Worm (Caenorhabditis elegans): Measurements from ENCODE around the gene F26C11.4.

DNA sequence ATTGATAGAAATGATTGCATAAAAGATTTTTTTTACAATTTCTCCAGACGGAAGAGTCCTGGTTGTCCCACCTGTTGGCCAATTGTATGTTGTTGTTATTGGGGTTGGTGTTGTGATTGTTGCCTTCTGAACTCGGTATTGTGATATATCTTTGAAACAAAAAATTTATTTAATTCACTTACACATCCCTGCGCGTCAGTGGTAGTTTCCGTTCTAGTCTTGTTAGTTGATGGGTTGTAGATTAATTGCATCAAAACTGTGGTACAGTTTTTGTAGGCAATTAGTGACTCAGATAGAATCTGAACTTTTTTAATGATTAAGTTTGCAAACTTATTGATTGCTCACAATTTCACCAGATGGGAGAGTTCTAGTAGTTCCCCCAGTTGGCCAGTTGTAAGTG, 11.6 kb downstream of the F26C11.4 start:
- no peak for TF ChIP-seq fos-1 (tag; optimal IDR thresholded peaks at IDR 0.05)
- no peak for TF ChIP-seq lin-39 (tag; optimal IDR thresholded peaks at IDR 0.05)
- no peak for TF ChIP-seq mdl-1 (tag; optimal IDR thresholded peaks at IDR 0.05)
- TF ChIP-seq nhr-6 (tag; optimal IDR thresholded peaks at IDR 0.05): no peak
- TF ChIP-seq zag-1 (tag; optimal IDR thresholded peaks at IDR 0.05): no peak
- TF ChIP-seq elt-1 (tag; optimal IDR thresholded peaks at IDR 0.05): no peak
- no peak for TF ChIP-seq ama-1 (optimal IDR thresholded peaks at IDR 0.05)
- no peak for TF ChIP-seq nhr-12 (tag; optimal IDR thresholded peaks at IDR 0.05)
- no peak for TF ChIP-seq skn-1 (tag; optimal IDR thresholded peaks at IDR 0.05)
- no peak for TF ChIP-seq ceh-82 (tag; optimal IDR thresholded peaks at IDR 0.05)

All from whole organism, L2 larva.